Worm (Caenorhabditis elegans): ENCODE data around the gene bnc-1.

bnc-1 gene

DNA sequence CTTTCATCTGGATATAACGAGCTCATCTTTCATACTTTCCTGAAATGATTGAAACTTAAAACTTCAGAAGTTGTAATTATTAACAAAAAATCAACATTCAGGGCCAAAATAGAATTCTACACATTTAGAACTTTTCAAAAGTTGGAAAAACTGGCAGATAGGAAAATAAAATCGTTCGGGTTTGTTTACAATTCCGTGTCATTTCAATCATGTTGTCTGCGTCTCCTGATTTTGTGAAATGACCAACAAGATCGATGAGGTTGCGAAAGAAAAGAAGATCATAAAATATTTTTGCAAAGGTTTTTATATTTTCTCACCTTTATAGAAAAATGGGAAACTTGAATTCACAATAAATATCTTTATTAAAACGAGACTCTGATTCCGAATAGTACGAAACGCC lies 11.7 kb upstream of the bnc-1 start, which contains the start of gene rskd-1:
TSS of gene rskd-1 (minus strand) at position 39 of the 400 bp plus-strand sequence.
- TF ChIP-seq ceh-43 (GFP tag; optimal IDR thresholded peaks at IDR 0.05) (no peak), mep-1 (tag; optimal IDR thresholded peaks at IDR 0.05) (no peak), ceh-83 (GFP tag; optimal IDR thresholded peaks at IDR 0.05) (no peak), snpc-4 (tag; optimal IDR thresholded peaks at IDR 0.05) (no peak), mls-2 (tag; optimal IDR thresholded peaks at IDR 0.05) (no peak), pha-4 (tag; optimal IDR thresholded peaks at IDR 0.05) (peak; percentile 45), unc-62 (GFP tag; optimal IDR thresholded peaks at IDR 0.05) (no peak), nhr-12 (tag; optimal IDR thresholded peaks at IDR 0.05) (no peak)

- TF ChIP-seq mab-5 (tag; optimal IDR thresholded peaks at IDR 0.05) (no peak), unc-62 (GFP tag; optimal IDR thresholded peaks at IDR 0.05) (peak; percentile 13)
Observed at ce11 chrV:12287667-12288066, 10.8 kb upstream of the bnc-1 start.

ce11 chrV:12283187-12283586 lies 6.3 kb upstream of the bnc-1 start, which contains the start of gene F55C5.10:
F55C5.10 (plus strand) TSS chrV:12283487.
- no peak for TF ChIP-seq tbx-8 (GFP tag; optimal IDR thresholded peaks at IDR 0.05)
- no peak for TF ChIP-seq mab-5 (tag; optimal IDR thresholded peaks at IDR 0.05)
- no peak for TF ChIP-seq blmp-1 (tag; optimal IDR thresholded peaks at IDR 0.05)

- TF ChIP-seq blmp-1 (tag; optimal IDR thresholded peaks at IDR 0.05): no peak
- peak; percentile 57 for TF ChIP-seq nhr-2 (tag; optimal IDR thresholded peaks at IDR 0.05)
- no peak for TF ChIP-seq nhr-12 (tag; optimal IDR thresholded peaks at IDR 0.05)
- no peak for TF ChIP-seq hlh-1 (tag; optimal IDR thresholded peaks at IDR 0.05)
- TF ChIP-seq ces-1 (GFP tag; optimal IDR thresholded peaks at IDR 0.05): no peak
- peak; percentile 60 for TF ChIP-seq zip-8 (tag; optimal IDR thresholded peaks at IDR 0.05)
- no peak for TF ChIP-seq ceh-43 (GFP tag; optimal IDR thresholded peaks at IDR 0.05)
- TF ChIP-seq sptf-1 (tag; optimal IDR thresholded peaks at IDR 0.05): no peak
- TF ChIP-seq nhr-76 (tag; optimal IDR thresholded peaks at IDR 0.05): no peak
- no peak for TF ChIP-seq ham-2 (GFP tag; optimal IDR thresholded peaks at IDR 0.05)
- no peak for TF ChIP-seq snpc-4 (tag; optimal IDR thresholded peaks at IDR 0.05)
- TF ChIP-seq lsy-2 (tag; optimal IDR thresholded peaks at IDR 0.05): no peak
Observed at ce11 chrV:12281508-12281907, 4.7 kb upstream of the bnc-1 start.

DNA sequence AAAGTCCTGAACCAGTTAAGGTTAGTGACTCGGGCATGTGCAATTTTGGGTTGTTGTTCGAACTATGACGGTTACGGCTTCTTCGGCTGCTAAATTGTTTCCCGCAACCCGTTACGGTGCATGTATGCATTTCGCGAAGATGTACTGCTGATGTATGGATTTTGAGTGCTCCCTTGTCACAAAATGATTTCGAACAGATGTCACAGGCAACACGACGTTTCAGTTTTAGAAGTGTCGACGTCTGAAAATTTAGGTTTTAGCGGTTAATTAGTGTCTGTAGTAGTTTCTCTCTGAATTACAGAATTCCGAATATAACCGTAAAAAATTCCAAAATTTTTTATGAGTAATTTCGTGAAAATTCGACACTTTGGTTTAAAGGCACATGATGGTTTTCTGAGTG lies 1.1 kb downstream of the bnc-1 start:
- no peak for TF ChIP-seq ceh-83 (GFP tag; optimal IDR thresholded peaks at IDR 0.05)
- no peak for TF ChIP-seq tbx-8 (GFP tag; optimal IDR thresholded peaks at IDR 0.05)
- TF ChIP-seq ceh-39 (tag; optimal IDR thresholded peaks at IDR 0.05): no peak
- TF ChIP-seq bed-3 (GFP tag; optimal IDR thresholded peaks at IDR 0.05): no peak
- no peak for TF ChIP-seq mls-2 (tag; optimal IDR thresholded peaks at IDR 0.05)
- no peak for TF ChIP-seq hlh-1 (tag; optimal IDR thresholded peaks at IDR 0.05)
- TF ChIP-seq cnd-1 (tag; optimal IDR thresholded peaks at IDR 0.05): no peak
- no peak for TF ChIP-seq pha-4 (tag; optimal IDR thresholded peaks at IDR 0.05)
- no peak for TF ChIP-seq unc-62 (GFP tag; optimal IDR thresholded peaks at IDR 0.05)
- TF ChIP-seq elt-3 (tag; optimal IDR thresholded peaks at IDR 0.05): no peak

DNA sequence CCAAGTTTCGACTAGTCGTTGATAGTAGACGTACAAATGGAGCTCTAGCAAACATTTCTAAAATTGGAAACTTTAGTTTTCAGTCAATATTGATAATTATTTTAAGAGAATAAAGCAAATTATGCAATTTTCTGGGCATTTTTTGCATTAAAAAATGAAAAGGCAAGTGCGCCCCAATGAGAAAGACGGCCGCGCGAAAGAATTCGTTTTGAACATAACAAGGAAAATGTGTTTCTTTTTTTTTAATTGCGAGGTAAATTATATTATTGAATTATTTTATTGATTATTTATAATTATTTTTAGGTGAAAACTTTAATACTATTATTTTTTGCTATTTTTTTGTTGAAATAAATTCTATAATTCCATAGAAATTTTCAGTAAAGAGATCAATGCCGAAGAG lies 5.4 kb downstream of the bnc-1 start, which contains the start of the genes tsfm-1 and capg-2:
TSS of gene tsfm-1 (minus strand) at position 57 of the 400 bp plus-strand sequence.
TSS of gene capg-2 (plus strand) at position 379 of the 400 bp plus-strand sequence.
- TF ChIP-seq nhr-12 (tag; optimal IDR thresholded peaks at IDR 0.05) (no peak), mls-2 (tag; optimal IDR thresholded peaks at IDR 0.05) (no peak), pha-4 (tag; optimal IDR thresholded peaks at IDR 0.05) (no peak), nhr-28 (tag; optimal IDR thresholded peaks at IDR 0.05) (no peak), snpc-4 (tag; optimal IDR thresholded peaks at IDR 0.05) (no peak), ceh-39 (tag; optimal IDR thresholded peaks at IDR 0.05) (no peak), sptf-1 (tag; optimal IDR thresholded peaks at IDR 0.05) (no peak), unc-120 (tag; optimal IDR thresholded peaks at IDR 0.05; ENCODE audit: poor library complexity, severe bottlenecking) (no peak)

DNA sequence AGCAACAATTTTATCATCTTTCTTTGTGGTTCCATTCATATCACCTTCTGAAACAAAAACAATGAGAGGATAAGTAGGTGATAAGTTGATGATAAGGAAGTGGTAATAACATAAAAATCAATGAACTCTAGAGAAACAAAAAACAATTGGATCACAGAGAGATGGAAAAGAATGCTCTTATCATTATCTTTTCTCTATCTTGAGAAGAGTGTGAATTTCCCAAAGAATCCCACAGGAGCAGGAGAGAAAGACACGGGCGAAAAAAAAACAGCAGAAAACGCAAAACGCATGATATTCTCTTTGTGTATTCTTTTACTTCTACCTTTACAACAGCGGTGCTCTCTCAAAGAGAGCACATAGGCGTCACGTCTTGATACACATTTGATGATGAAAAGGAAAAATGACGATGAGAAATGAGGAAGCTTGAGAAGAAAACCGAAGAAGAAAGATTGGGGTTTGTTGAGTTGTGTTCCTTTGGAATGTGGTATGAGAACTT lies 7.5 kb downstream of the bnc-1 start, which contains the start of gene twk-24:
TSS of gene twk-24 (minus strand) at position 51 of the 496 bp plus-strand sequence.
- no peak for TF ChIP-seq nhr-28 (tag; optimal IDR thresholded peaks at IDR 0.05)
- no peak for TF ChIP-seq lin-32 (GFP tag; optimal IDR thresholded peaks at IDR 0.05)
- TF ChIP-seq elt-1 (tag; optimal IDR thresholded peaks at IDR 0.05; ENCODE audit: borderline replicate concordance, insufficient read depth): no peak
- TF ChIP-seq pha-4 (tag; optimal IDR thresholded peaks at IDR 0.05): no peak
- no peak for TF ChIP-seq hlh-1 (tag; optimal IDR thresholded peaks at IDR 0.05)
- no peak for TF ChIP-seq lsy-2 (tag; optimal IDR thresholded peaks at IDR 0.05)
- no peak for TF ChIP-seq unc-62 (GFP tag; optimal IDR thresholded peaks at IDR 0.05)
- TF ChIP-seq ztf-11 (tag; optimal IDR thresholded peaks at IDR 0.05): no peak
- no peak for TF ChIP-seq tbx-8 (GFP tag; optimal IDR thresholded peaks at IDR 0.05)
- no peak for TF ChIP-seq elt-3 (tag; optimal IDR thresholded peaks at IDR 0.05)
- TF ChIP-seq ham-2 (GFP tag; optimal IDR thresholded peaks at IDR 0.05): no peak
- TF ChIP-seq mab-5 (tag; optimal IDR thresholded peaks at IDR 0.05): no peak
- TF ChIP-seq mls-2 (tag; optimal IDR thresholded peaks at IDR 0.05): no peak
- no peak for TF ChIP-seq zip-8 (tag; optimal IDR thresholded peaks at IDR 0.05)
- no peak for TF ChIP-seq nhr-2 (tag; optimal IDR thresholded peaks at IDR 0.05)
- TF ChIP-seq blmp-1 (tag; optimal IDR thresholded peaks at IDR 0.05): no peak
- TF ChIP-seq M03D4.4 (tag; optimal IDR thresholded peaks at IDR 0.05): no peak
